Worm (Caenorhabditis elegans): ENCODE data around the gene hecw-1.
A peak's percentile ranks its signal among the peaks of the same experiment; 100 is the strongest.

hecw-1 gene

DNA sequence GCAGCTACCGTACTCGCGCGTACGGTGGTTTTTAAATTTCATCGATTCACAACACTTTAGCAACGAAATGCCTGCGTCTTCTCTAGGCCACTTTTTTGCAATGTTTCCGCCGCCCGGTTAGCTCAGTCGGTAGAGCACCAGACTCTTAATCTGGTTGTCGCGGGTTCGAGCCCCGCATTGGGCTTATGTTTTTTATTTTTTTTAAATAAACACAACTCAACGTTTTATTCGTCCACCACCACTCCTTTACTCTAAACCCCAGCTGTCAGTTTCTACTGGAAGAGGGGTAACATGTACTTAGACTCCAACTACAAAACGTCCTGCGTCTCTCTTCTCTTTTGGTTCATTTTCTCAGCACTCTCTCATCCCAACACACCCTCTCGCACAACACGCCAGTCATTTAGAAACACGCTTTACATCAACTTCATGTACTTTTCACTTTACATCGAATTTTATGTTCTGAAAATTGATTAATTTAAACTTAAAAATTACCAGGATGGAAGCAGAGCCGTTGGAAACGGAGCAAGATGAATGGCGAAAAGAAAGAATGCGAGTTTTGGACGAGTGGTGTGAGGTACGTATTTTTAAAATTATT is at the start of gene hecw-1, which contains the start of gene elmd-1:
hecw-1 (minus strand) TSS at position 545 of the 595 bp plus-strand sequence.
elmd-1 (plus strand) TSS at position 494 of the 595 bp plus-strand sequence.
- TF ChIP-seq tra-4 (tag; optimal IDR thresholded peaks at IDR 0.05) (no peak), flt-1 (GFP tag; IDR thresholded peaks at IDR 0.05) (0 out of 2 replicates have a peak, but pooled peaks have one; percentile 19), hmg-4 (GFP tag; optimal IDR thresholded peaks at IDR 0.05) (peak; percentile 58), pes-1 (GFP tag; IDR thresholded peaks at IDR 0.05) (peak; percentile 78), hmbx-1 (tag; optimal IDR thresholded peaks at IDR 0.05) (no peak), scrt-1 (GFP tag; IDR thresholded peaks at IDR 0.05) (peak; percentile 66), sea-1 (GFP tag; conservative IDR thresholded peaks at IDR 0.05) (no peak; the same call in 1 of the 2 replicates), tbx-11 (GFP tag; IDR thresholded peaks at IDR 0.05) (peak; percentile 57; the same call in 1 of the 2 replicates), ets-7 (tag; optimal IDR thresholded peaks at IDR 0.05) (no peak), ceh-36 (tag; optimal IDR thresholded peaks at IDR 0.05) (peak; percentile 52)

DNA sequence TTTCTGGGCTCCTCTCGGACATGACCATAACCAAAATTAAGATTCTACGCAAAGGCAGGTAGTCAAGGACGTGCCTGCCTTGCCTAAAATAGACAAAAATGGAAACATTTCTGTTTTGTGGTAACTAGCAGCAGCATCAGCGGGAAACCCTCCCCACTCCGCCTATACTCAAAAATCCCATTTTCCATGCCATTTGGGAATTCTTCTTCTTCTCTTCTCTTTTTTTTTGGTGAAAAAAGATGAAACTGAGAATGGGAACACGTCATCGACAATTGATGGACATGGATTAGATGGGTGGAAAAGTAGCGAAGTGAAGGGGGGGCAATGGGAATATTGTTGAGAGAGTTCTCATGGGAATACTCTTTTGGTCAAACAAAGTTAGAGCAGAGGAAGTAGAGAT is 47.4 kb upstream of the hecw-1 start:
- TF ChIP-seq tbx-37 (GFP tag; conservative IDR thresholded peaks at IDR 0.05) (no peak), hnd-1 (tag; optimal IDR thresholded peaks at IDR 0.05) (no peak), ets-7 (tag; optimal IDR thresholded peaks at IDR 0.05) (no peak), aly-1 (tag; optimal IDR thresholded peaks at IDR 0.05) (no peak), B0310.2 (tag; optimal IDR thresholded peaks at IDR 0.05) (no peak), hmbx-1 (tag; optimal IDR thresholded peaks at IDR 0.05) (no peak), hmg-4 (GFP tag; optimal IDR thresholded peaks at IDR 0.05) (no peak), ceh-13 (GFP tag; optimal IDR thresholded peaks at IDR 0.05) (no peak), ceh-36 (tag; optimal IDR thresholded peaks at IDR 0.05) (no peak), scrt-1 (GFP tag; IDR thresholded peaks at IDR 0.05) (no peak), tbx-11 (GFP tag; IDR thresholded peaks at IDR 0.05) (no peak), ama-1 (optimal IDR thresholded peaks at IDR 0.05) (no peak), flt-1 (GFP tag; IDR thresholded peaks at IDR 0.05) (no peak), pes-1 (GFP tag; IDR thresholded peaks at IDR 0.05) (no peak), F13C5.2 (tag; optimal IDR thresholded peaks at IDR 0.05) (no peak), tra-4 (tag; optimal IDR thresholded peaks at IDR 0.05) (no peak), sea-1 (GFP tag; conservative IDR thresholded peaks at IDR 0.05) (no peak)

DNA sequence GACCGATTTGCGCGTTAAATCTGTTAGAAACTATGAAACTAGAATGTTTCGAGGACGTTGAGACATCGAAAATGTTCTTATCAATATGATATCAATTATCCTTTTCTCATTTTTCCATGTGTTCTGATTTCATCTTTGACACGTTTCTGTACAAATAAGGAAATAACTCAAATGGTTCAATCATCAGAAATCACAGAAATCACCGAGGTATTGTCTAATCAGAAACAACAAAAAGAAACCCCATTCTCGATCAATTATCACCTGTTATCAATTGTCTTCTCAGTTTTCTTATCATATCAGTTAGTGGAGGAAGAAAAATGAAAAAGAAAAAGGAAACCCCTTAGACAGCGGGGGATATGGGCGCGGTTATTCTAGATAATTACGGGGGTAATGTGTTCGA is 45.4 kb upstream of the hecw-1 start:
- TF ChIP-seq tra-4 (tag; optimal IDR thresholded peaks at IDR 0.05) (no peak), aly-1 (tag; optimal IDR thresholded peaks at IDR 0.05) (no peak), ama-1 (optimal IDR thresholded peaks at IDR 0.05) (no peak), pes-1 (GFP tag; IDR thresholded peaks at IDR 0.05) (no peak), ets-7 (tag; optimal IDR thresholded peaks at IDR 0.05) (no peak), B0310.2 (tag; optimal IDR thresholded peaks at IDR 0.05) (no peak), flt-1 (GFP tag; IDR thresholded peaks at IDR 0.05) (no peak), tbx-37 (GFP tag; conservative IDR thresholded peaks at IDR 0.05) (no peak), ceh-13 (GFP tag; optimal IDR thresholded peaks at IDR 0.05) (no peak), sea-1 (GFP tag; conservative IDR thresholded peaks at IDR 0.05) (no peak), hmbx-1 (tag; optimal IDR thresholded peaks at IDR 0.05) (no peak)

DNA sequence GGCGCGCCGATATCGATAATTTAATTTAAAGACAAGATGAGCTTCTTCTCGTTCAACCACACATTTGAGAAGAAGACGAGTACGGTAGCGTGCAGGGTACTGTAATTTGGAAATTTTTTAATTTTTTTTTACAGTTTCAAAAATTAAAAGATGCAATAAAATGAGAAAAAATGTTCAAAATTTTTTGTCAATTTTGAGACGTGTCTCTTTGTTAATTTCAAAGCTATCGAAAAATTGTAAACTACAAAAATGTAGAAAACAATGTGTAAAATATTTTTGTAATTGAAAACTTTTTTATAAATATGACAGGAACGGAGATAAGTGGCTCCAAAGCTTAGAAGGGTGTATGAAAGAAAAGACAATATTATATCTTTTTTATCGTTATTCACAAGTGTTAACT is 41.6 kb upstream of the hecw-1 start, which contains the start of gene K01A11.1:
K01A11.1 (minus strand) TSS at position 101 of the 400 bp plus-strand sequence.
- TF ChIP-seq tbx-11 (GFP tag; IDR thresholded peaks at IDR 0.05) = no peak
- no peak for TF ChIP-seq tra-4 (tag; optimal IDR thresholded peaks at IDR 0.05)
- TF ChIP-seq aly-1 (tag; optimal IDR thresholded peaks at IDR 0.05) = no peak

DNA sequence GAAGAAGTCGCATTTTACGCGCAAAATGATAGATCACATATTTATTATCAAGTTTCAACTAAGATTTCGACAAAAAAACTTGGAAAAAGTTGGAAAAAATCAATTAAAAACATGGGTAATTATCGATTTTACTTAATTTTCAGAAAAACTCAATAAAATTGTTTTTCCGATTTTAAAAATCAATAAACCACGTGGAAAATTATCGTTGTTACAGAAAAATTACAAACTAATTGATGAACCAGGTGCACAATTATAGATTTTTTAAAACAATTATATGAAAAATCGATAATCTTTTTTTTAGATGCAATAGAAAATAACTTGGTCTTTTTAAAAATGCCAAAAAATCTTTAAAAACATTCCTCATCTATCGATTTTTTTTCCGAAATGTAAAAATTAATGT is 40.9 kb upstream of the hecw-1 start:
- TF ChIP-seq sea-1 (GFP tag; conservative IDR thresholded peaks at IDR 0.05) (no peak), aly-1 (tag; optimal IDR thresholded peaks at IDR 0.05) (no peak), ceh-36 (tag; optimal IDR thresholded peaks at IDR 0.05) (no peak), flt-1 (GFP tag; IDR thresholded peaks at IDR 0.05) (no peak), hmg-4 (GFP tag; optimal IDR thresholded peaks at IDR 0.05) (no peak), ets-7 (tag; optimal IDR thresholded peaks at IDR 0.05) (no peak), pes-1 (GFP tag; IDR thresholded peaks at IDR 0.05) (no peak), hnd-1 (tag; optimal IDR thresholded peaks at IDR 0.05) (no peak), F13C5.2 (tag; optimal IDR thresholded peaks at IDR 0.05) (no peak), scrt-1 (GFP tag; IDR thresholded peaks at IDR 0.05) (no peak), tra-4 (tag; optimal IDR thresholded peaks at IDR 0.05) (no peak), tbx-11 (GFP tag; IDR thresholded peaks at IDR 0.05) (no peak), ama-1 (optimal IDR thresholded peaks at IDR 0.05) (no peak), B0310.2 (tag; optimal IDR thresholded peaks at IDR 0.05) (no peak), hmbx-1 (tag; optimal IDR thresholded peaks at IDR 0.05) (no peak), tbx-37 (GFP tag; conservative IDR thresholded peaks at IDR 0.05) (no peak), ceh-13 (GFP tag; optimal IDR thresholded peaks at IDR 0.05) (no peak)

DNA sequence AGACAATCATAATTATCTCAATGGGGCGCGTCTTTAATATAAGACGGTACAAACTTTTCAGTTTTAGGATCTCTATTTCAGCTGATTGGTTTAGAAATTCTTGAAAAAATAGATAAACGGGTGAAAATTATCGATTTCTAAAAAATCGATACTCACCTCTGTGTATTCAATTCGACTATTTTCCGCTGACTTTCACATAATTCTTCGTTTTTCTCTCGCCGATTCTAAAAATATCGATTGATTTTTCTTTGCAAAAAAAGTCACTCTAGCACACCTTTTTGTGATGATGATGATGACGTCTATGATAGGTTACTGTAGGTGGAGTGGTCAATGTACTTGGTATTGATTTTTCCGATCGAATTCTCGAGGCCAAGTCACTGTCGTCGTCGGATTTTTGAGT is 40.0 kb upstream of the hecw-1 start:
- TF ChIP-seq pes-1 (GFP tag; IDR thresholded peaks at IDR 0.05) (no peak), sea-1 (GFP tag; conservative IDR thresholded peaks at IDR 0.05) (no peak)

DNA sequence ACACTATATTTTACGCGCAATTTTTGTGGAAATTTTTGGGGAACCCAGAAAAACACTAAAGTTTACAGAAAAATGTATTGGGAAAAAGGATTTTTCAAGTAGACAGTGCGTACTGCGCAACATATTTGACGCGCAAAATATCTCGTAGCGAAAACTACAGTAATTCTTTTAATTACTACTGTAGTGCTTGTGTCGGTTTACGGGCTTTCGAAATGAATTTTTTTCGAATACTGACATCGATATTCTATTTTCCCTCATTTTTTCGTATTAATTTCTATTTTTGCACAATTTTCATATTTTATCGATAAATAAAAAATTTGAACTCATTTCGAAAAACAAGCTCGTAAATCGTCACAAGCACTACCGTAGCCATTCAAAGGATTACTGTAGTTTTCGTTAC is 38.8 kb upstream of the hecw-1 start:
- TF ChIP-seq hmg-4 (GFP tag; optimal IDR thresholded peaks at IDR 0.05) = no peak
- TF ChIP-seq sea-1 (GFP tag; conservative IDR thresholded peaks at IDR 0.05) = no peak
- TF ChIP-seq tbx-37 (GFP tag; conservative IDR thresholded peaks at IDR 0.05) = no peak
- no peak for TF ChIP-seq tbx-11 (GFP tag; IDR thresholded peaks at IDR 0.05)

DNA sequence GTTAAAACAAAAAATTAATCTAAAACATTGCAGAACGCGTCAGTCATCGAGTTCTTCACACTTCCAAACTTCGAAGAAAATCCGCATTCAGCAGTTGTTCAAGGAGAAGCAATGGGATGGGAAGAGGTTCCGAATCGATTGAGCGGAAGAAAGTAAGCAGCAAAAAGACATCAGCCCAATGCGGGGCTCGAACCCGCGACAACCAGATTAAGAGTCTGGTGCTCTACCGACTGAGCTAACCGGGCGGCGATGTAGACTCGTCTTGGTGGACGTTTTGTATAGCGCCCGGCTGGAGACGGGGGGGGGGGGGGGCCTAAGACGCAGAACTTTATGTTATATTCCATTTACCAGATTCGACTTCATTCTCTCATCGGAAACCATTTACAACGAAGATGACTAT is 37.0 kb upstream of the hecw-1 start:
- TF ChIP-seq tbx-11 (GFP tag; IDR thresholded peaks at IDR 0.05) (no peak), pes-1 (GFP tag; IDR thresholded peaks at IDR 0.05) (0 out of 2 replicates have a peak, but pooled peaks have one; percentile 5), B0310.2 (tag; optimal IDR thresholded peaks at IDR 0.05) (no peak), tra-4 (tag; optimal IDR thresholded peaks at IDR 0.05) (no peak), tbx-37 (GFP tag; conservative IDR thresholded peaks at IDR 0.05) (no peak), ceh-36 (tag; optimal IDR thresholded peaks at IDR 0.05) (no peak), hmg-4 (GFP tag; optimal IDR thresholded peaks at IDR 0.05) (no peak), scrt-1 (GFP tag; IDR thresholded peaks at IDR 0.05) (0 out of 2 replicates have a peak, but pooled peaks have one; percentile 19)
